Fruit fly (Drosophila melanogaster) whole organism, embryonic: ENCODE data around the gene lwr.

Experiments
- Bgb ChIP-seq: fragments of 200-800 bp; sonication (Bioruptor generic); IDR thresholded peaks from 2 replicates; pipeline ENCODE4 v1.3.6; 2022; ENCODE audit warnings: missing biosample characterization, missing genetic modification characterization; ENCODE audit not compliant: partially characterized antibody
- Bteb2 ChIP-seq: fragments of 200-800 bp; sonication (Bioruptor generic); optimal IDR thresholded peaks from 2 replicates; lab custom pipeline; 2016; ENCODE audit warnings: missing biosample characterization, missing genetic modification characterization
- CG10366 ChIP-seq: fragments of 200-800 bp; sonication (Bioruptor generic); IDR thresholded peaks from 2 replicates; pipeline ENCODE4 v1.3.6; 2022; ENCODE audit warnings: missing biosample characterization, missing genetic modification characterization
- CG12391 ChIP-seq: fragments of 200-800 bp; sonication (Bioruptor generic); optimal IDR thresholded peaks from 3 replicates; lab custom pipeline; 2018; ENCODE audit warnings: missing biosample characterization, mild to moderate bottlenecking, missing genetic modification characterization, moderate library complexity
- CG12744 ChIP-seq: fragments of 200-800 bp; sonication (Bioruptor generic); optimal IDR thresholded peaks from 2 replicates; lab custom pipeline; 2016; ENCODE audit warnings: missing biosample characterization, missing genetic modification characterization
- CG13424 ChIP-seq: fragments of 200-800 bp; sonication (Bioruptor generic); optimal IDR thresholded peaks from 2 replicates; lab custom pipeline; 2019; ENCODE audit warnings: missing biosample characterization, mild to moderate bottlenecking, missing genetic modification characterization, moderate library complexity
- CG13624 ChIP-seq: fragments of 200-800 bp; sonication (Bioruptor generic); optimal IDR thresholded peaks from 2 replicates; lab custom pipeline; 2016; ENCODE audit warnings: missing biosample characterization, missing genetic modification characterization
- CG14441 ChIP-seq: fragments of 200-800 bp; sonication (Bioruptor generic); IDR thresholded peaks from 2 replicates; pipeline ENCODE4 v1.3.6; 2022; ENCODE audit warnings: missing biosample characterization, missing genetic modification characterization
- CG15696 ChIP-seq: fragments of 200-800 bp; sonication (Bioruptor generic); optimal IDR thresholded peaks from 2 replicates; lab custom pipeline; 2019; ENCODE audit warnings: missing biosample characterization, mild to moderate bottlenecking, missing genetic modification characterization, moderate library complexity
- CG18011 ChIP-seq: fragments of 200-800 bp; sonication (Bioruptor generic); optimal IDR thresholded peaks from 2 replicates; lab custom pipeline; 2017; ENCODE audit warnings: missing biosample characterization, missing genetic modification characterization, mild to moderate bottlenecking, moderate library complexity, missing genotype
- CG18599 ChIP-seq: fragments of 200-800 bp; sonication (Bioruptor generic); optimal IDR thresholded peaks from 3 replicates; lab custom pipeline; 2017; ENCODE audit warnings: missing biosample characterization, missing genetic modification characterization, mild to moderate bottlenecking, moderate library complexity, missing genetic modification reagents
- CG31388 ChIP-seq: fragments of 200-800 bp; sonication (Bioruptor generic); optimal IDR thresholded peaks from 2 replicates; lab custom pipeline; 2016; ENCODE audit warnings: missing biosample characterization, missing genetic modification characterization
- CG5180 ChIP-seq: fragments of 200-800 bp; sonication (Bioruptor generic); optimal IDR thresholded peaks from 3 replicates; lab custom pipeline; 2017; ENCODE audit warnings: missing biosample characterization, missing genetic modification characterization, mild to moderate bottlenecking, moderate library complexity, missing genetic modification reagents
- CG7556 ChIP-seq: fragments of 200-800 bp; sonication (Bioruptor generic); optimal IDR thresholded peaks from 2 replicates; lab custom pipeline; 2017; ENCODE audit warnings: missing biosample characterization, mild to moderate bottlenecking, missing genetic modification characterization
- CG7786 ChIP-seq: fragments of 200-800 bp; sonication (Bioruptor generic); optimal IDR thresholded peaks from 2 replicates; lab custom pipeline; 2016; ENCODE audit warnings: missing biosample characterization, missing genetic modification characterization
- CG8089 ChIP-seq: fragments of 200-800 bp; sonication (Bioruptor generic); optimal IDR thresholded peaks from 3 replicates; lab custom pipeline; 2016; ENCODE audit warnings: missing biosample characterization, missing genetic modification characterization
- CG8765 ChIP-seq: fragments of 200-800 bp; sonication (Bioruptor generic); IDR thresholded peaks from 2 replicates; pipeline ENCODE4 v1.3.6; 2022; ENCODE audit warnings: missing biosample characterization, missing genetic modification characterization
- D ChIP-seq, 2 experiments: fragments of 200-800 bp in 1 of 2; fragments of >200 bp in 1 of 2; sonication (Bioruptor generic) in 1 of 2; optimal IDR thresholded peaks; 2 replicates in 1 of 2; 3 replicates in 1 of 2; lab custom pipeline; 2017; ENCODE audit warnings: mild to moderate bottlenecking in 1 of 2, missing biosample characterization in 1 of 2, missing genetic modification characterization in 1 of 2, missing genetic modification reagents in 1 of 2
- Dll ChIP-seq: fragments of 200-800 bp; sonication (Bioruptor generic); IDR thresholded peaks from 4 replicates; pipeline ENCODE4 v1.3.6; 2022; ENCODE audit warnings: missing biosample characterization, missing genetic modification characterization; ENCODE audit not compliant: partially characterized antibody
- Fer2 ChIP-seq: fragments of 200-800 bp; sonication (Bioruptor generic); optimal IDR thresholded peaks from 2 replicates; lab custom pipeline; 2018; ENCODE audit warnings: missing biosample characterization, mild to moderate bottlenecking, missing genetic modification characterization, moderate library complexity
- GATAe ChIP-seq: fragments of 200-800 bp; sonication (Bioruptor generic); conservative IDR thresholded peaks from 2 replicates; pipeline ENCODE4 v1.3.6; 2022; ENCODE audit warnings: missing biosample characterization, missing genetic modification characterization
- HLH4C ChIP-seq: fragments of 200-800 bp; sonication (Bioruptor generic); IDR thresholded peaks from 3 replicates; pipeline ENCODE4 v1.3.6; 2022; ENCODE audit warnings: missing biosample characterization, missing genetic modification characterization; ENCODE audit not compliant: partially characterized antibody
- Hr78 ChIP-seq, 2 experiments: fragments of 200-800 bp in 1 of 2; fragments of >200 bp in 1 of 2; sonication (Bioruptor generic) in 1 of 2; optimal IDR thresholded peaks; 2 replicates each; lab custom pipeline; 2017 to 2019; ENCODE audit warnings: missing biosample characterization in 2 of 2, missing genetic modification characterization in 2 of 2, mild to moderate bottlenecking in 1 of 2, moderate library complexity in 1 of 2
- Hsf ChIP-seq: fragments of 200-800 bp; sonication (Bioruptor generic); optimal IDR thresholded peaks from 3 replicates; lab custom pipeline; 2016; ENCODE audit warnings: missing biosample characterization, missing genetic modification characterization
- MBD-R2 ChIP-seq: fragments of 200-800 bp; sonication (Bioruptor generic); IDR thresholded peaks from 2 replicates; pipeline ENCODE4 v1.3.6; 2022; ENCODE audit warnings: missing biosample characterization, missing genetic modification characterization
- Max ChIP-seq: fragments of 200-800 bp; sonication (Bioruptor generic); optimal IDR thresholded peaks from 2 replicates; lab custom pipeline; 2016; ENCODE audit warnings: missing biosample characterization, mild to moderate bottlenecking, missing genetic modification characterization
- Med ChIP-seq: fragments of 200-800 bp; sonication (Bioruptor generic); peaks from one replicate; lab custom pipeline; 2016; ENCODE audit warnings: missing biosample characterization, missing genetic modification characterization, mild to moderate bottlenecking, inconsistent platforms, moderate library complexity
- Nf-YA ChIP-seq: fragments of 200-800 bp; sonication (Bioruptor generic); IDR thresholded peaks from 2 replicates; pipeline ENCODE4 v1.3.6; 2022; ENCODE audit warnings: missing biosample characterization, missing genetic modification characterization
- Six4 ChIP-seq: fragments of 200-800 bp; sonication (Bioruptor generic); optimal IDR thresholded peaks from 2 replicates; lab custom pipeline; 2016; ENCODE audit warnings: missing biosample characterization, missing genetic modification characterization
- Spps ChIP-seq: fragments of 200-800 bp; sonication (Bioruptor generic); optimal IDR thresholded peaks from 2 replicates; lab custom pipeline; 2018; ENCODE audit warnings: missing biosample characterization, mild to moderate bottlenecking, missing genetic modification characterization
- Usf ChIP-seq: fragments of 200-800 bp; sonication (Bioruptor generic); optimal IDR thresholded peaks from 2 replicates; lab custom pipeline; 2017; ENCODE audit warnings: missing genotype, missing biosample characterization, missing genetic modification characterization
- YL-1 ChIP-seq: fragments of 200-800 bp; sonication (Bioruptor generic); optimal IDR thresholded peaks from 3 replicates; lab custom pipeline; 2017; ENCODE audit warnings: missing biosample characterization, mild to moderate bottlenecking, missing genetic modification characterization
- ato ChIP-seq: fragments of 200-800 bp; sonication (Bioruptor generic); IDR thresholded peaks from 2 replicates; pipeline ENCODE4 v1.3.6; 2022; ENCODE audit warnings: missing biosample characterization, missing genetic modification characterization; ENCODE audit not compliant: partially characterized antibody
- bbx ChIP-seq: fragments of 200-800 bp; sonication (Bioruptor generic); IDR thresholded peaks from 2 replicates; pipeline ENCODE4 v1.3.6; 2022; ENCODE audit warnings: missing biosample characterization, missing genetic modification characterization; ENCODE audit not compliant: partially characterized antibody
- btn ChIP-seq: fragments of 200-800 bp; sonication (Bioruptor generic); optimal IDR thresholded peaks from 2 replicates; lab custom pipeline; 2016; ENCODE audit warnings: missing biosample characterization, missing genetic modification characterization
- cato ChIP-seq: fragments of 200-800 bp; sonication (Bioruptor generic); optimal IDR thresholded peaks from 2 replicates; lab custom pipeline; 2016; ENCODE audit warnings: missing biosample characterization, missing genetic modification characterization, borderline replicate concordance
- ftz-f1 ChIP-seq: fragments of 200-800 bp; sonication (Bioruptor generic); optimal IDR thresholded peaks from 2 replicates; lab custom pipeline; 2016; ENCODE audit warnings: missing biosample characterization, missing genetic modification characterization
- hb ChIP-seq: fragments of 200-800 bp; sonication (Bioruptor generic); IDR thresholded peaks from 3 replicates; pipeline ENCODE4 v1.3.6; 2022; ENCODE audit warnings: missing biosample characterization, missing genetic modification characterization; ENCODE audit not compliant: partially characterized antibody
- hkb ChIP-seq, 2 experiments: fragments of 200-800 bp in 1 of 2; fragments of >200 bp in 1 of 2; sonication (Bioruptor generic) in 1 of 2; IDR thresholded peaks in 1 of 2; optimal IDR thresholded peaks in 1 of 2; 2 replicates each; pipeline versions ENCODE4 v1.3.6 to Lab custom; 2017 to 2022; ENCODE audit warnings: missing biosample characterization in 1 of 2, missing genetic modification characterization in 1 of 2
- jing ChIP-seq: fragments of 200-800 bp; sonication (Bioruptor generic); optimal IDR thresholded peaks from 2 replicates; lab custom pipeline; 2018; ENCODE audit warnings: missing biosample characterization, mild to moderate bottlenecking, missing genetic modification characterization
- kay ChIP-seq: fragments of 200-800 bp; sonication (Bioruptor generic); optimal IDR thresholded peaks from 2 replicates; lab custom pipeline; 2016; ENCODE audit warnings: missing biosample characterization, missing genetic modification characterization
- lbe ChIP-seq: fragments of 200-800 bp; sonication (Bioruptor generic); optimal IDR thresholded peaks from 2 replicates; lab custom pipeline; 2016; ENCODE audit warnings: missing biosample characterization, mild to moderate bottlenecking, missing genetic modification characterization
- mirr ChIP-seq: fragments of 200-800 bp; sonication (Bioruptor generic); optimal IDR thresholded peaks from 3 replicates; lab custom pipeline; 2018; ENCODE audit warnings: missing biosample characterization, mild to moderate bottlenecking, missing genetic modification characterization
- nerfin-1 ChIP-seq: fragments of 200-800 bp; sonication (Bioruptor generic); optimal IDR thresholded peaks from 3 replicates; lab custom pipeline; 2019; ENCODE audit warnings: missing biosample characterization, mild to moderate bottlenecking, missing genetic modification characterization, moderate library complexity
- salm ChIP-seq: fragments of 200-800 bp; sonication (Bioruptor generic); optimal IDR thresholded peaks from 2 replicates; lab custom pipeline; 2018; ENCODE audit warnings: missing biosample characterization, mild to moderate bottlenecking, missing genetic modification characterization
- slou ChIP-seq: fragments of 200-800 bp; sonication (Bioruptor generic); optimal IDR thresholded peaks from 3 replicates; lab custom pipeline; 2016; ENCODE audit warnings: missing biosample characterization, missing genetic modification characterization
- slp2 ChIP-seq: fragments of 200-800 bp; sonication (Bioruptor generic); optimal IDR thresholded peaks from 2 replicates; lab custom pipeline; 2016; ENCODE audit warnings: missing biosample characterization, missing genetic modification characterization
- trem ChIP-seq: fragments of 200-800 bp; optimal IDR thresholded peaks from 3 replicates; lab custom pipeline; 2019; ENCODE audit warnings: missing biosample characterization, mild to moderate bottlenecking, missing genetic modification characterization, moderate library complexity
- yki ChIP-seq: fragments of >200 bp; optimal IDR thresholded peaks from 3 replicates; lab custom pipeline; 2018

lwr gene

dm6 chr2L:568030-568429 lies 25.6 kb upstream of the lwr start, which contains the start of the genes Nle and Sf3b1 (continued):
- no peak for TF ChIP-seq Nf-YA (GFP tag; lab: Robert Waterston, UW)
- peak; percentile 91 for TF ChIP-seq trem
- no peak for TF ChIP-seq Usf (GFP tag; lab: Kevin White, UChicago)
- TF ChIP-seq CG12744 (GFP tag; lab: Kevin White, UChicago) = peak; percentile 27
- TF ChIP-seq CG5180 (GFP tag; lab: Kevin White, UChicago) = peak; percentile 99
- TF ChIP-seq GATAe (GFP tag; lab: Robert Waterston, UW) = no peak
- no peak for TF ChIP-seq salm (tag; lab: Kevin White, UChicago)
- TF ChIP-seq cato (GFP tag; lab: Kevin White, UChicago) = peak; percentile 21
- TF ChIP-seq hb (GFP tag; lab: Robert Waterston, UW) = peak; percentile 89
- TF ChIP-seq ftz-f1 (GFP tag; lab: Kevin White, UChicago) = peak; percentile 20
- peak; percentile 90 for TF ChIP-seq YL-1 (GFP tag; lab: Kevin White, UChicago)
- TF ChIP-seq HLH4C (GFP tag; lab: Robert Waterston, UW) = peak; percentile 88
- peak; percentile 71 for TF ChIP-seq nerfin-1 (tag; lab: Kevin White, UChicago)
- TF ChIP-seq slp2 (GFP tag; lab: Kevin White, UChicago) = peak; percentile 37
- peak; percentile 77 for TF ChIP-seq CG12391 (tag; lab: Kevin White, UChicago)
- peak; percentile 35 for TF ChIP-seq CG13624
- TF ChIP-seq MBD-R2 = peak; percentile 81
- TF ChIP-seq Dll (GFP tag; lab: Robert Waterston, UW) = peak; percentile 98
- no peak for TF ChIP-seq kay (GFP tag; lab: Kevin White, UChicago)
- no peak for TF ChIP-seq Hr78 (GFP tag; optimal IDR thresholded peaks at IDR 0.05; lab: Kevin White, UChicago)
- TF ChIP-seq CG8089 (GFP tag; lab: Kevin White, UChicago) = peak; percentile 5
- no peak for TF ChIP-seq yki (lab: Kevin White, UChicago)
- TF ChIP-seq CG13424 = peak; percentile 68
- TF ChIP-seq Hsf (GFP tag; lab: Kevin White, UChicago) = peak; percentile 73
- peak; percentile 84 for TF ChIP-seq bbx (GFP tag; lab: Robert Waterston, UW)
- peak; percentile 36 for TF ChIP-seq CG7786 (GFP tag; lab: Kevin White, UChicago)
- TF ChIP-seq CG18599 (GFP tag; lab: Kevin White, UChicago) = peak; percentile 9
- peak; percentile 53 for TF ChIP-seq Fer2 (tag; lab: Kevin White, UChicago)
- no peak for TF ChIP-seq slou (GFP tag; lab: Kevin White, UChicago)
- peak; percentile 53 for TF ChIP-seq CG18011
- peak; percentile 89 for TF ChIP-seq Bgb (GFP tag; lab: Robert Waterston, UW)
- TF ChIP-seq lbe = no peak
- TF ChIP-seq ato (GFP tag; lab: Robert Waterston, UW) = peak; percentile 70
- TF ChIP-seq CG7556 (GFP tag; lab: Kevin White, UChicago) = no peak
- no peak for TF ChIP-seq CG31388 (GFP tag; lab: Kevin White, UChicago)
- TF ChIP-seq CG15696 = peak; percentile 67
- TF ChIP-seq btn (GFP tag; lab: Kevin White, UChicago) = no peak
- peak; percentile 31 for TF ChIP-seq Spps (tag; lab: Kevin White, UChicago)
- no peak for TF ChIP-seq CG8765 (GFP tag; lab: Robert Waterston, UW)
- TF ChIP-seq D (optimal IDR thresholded peaks at IDR 0.05; lab: Kevin White, UChicago) = no peak
- TF ChIP-seq D (GFP tag; optimal IDR thresholded peaks at IDR 0.05; lab: Kevin White, UChicago) = no peak
- peak; percentile 8; the same call in 1 of the 2 replicates for TF ChIP-seq CG10366 (GFP tag; lab: Robert Waterston, UW)
- TF ChIP-seq Six4 (GFP tag; lab: Kevin White, UChicago) = peak; percentile 42
- TF ChIP-seq hkb (optimal IDR thresholded peaks at IDR 0.05; lab: Kevin White, UChicago) = peak; percentile 54
- TF ChIP-seq hkb (GFP tag; IDR thresholded peaks at IDR 0.05; lab: Robert Waterston, UW) = no peak
- TF ChIP-seq jing = no peak
- TF ChIP-seq Max (GFP tag; lab: Kevin White, UChicago) = peak; percentile 89
- peak; percentile 0 for TF ChIP-seq Bteb2 (GFP tag; lab: Kevin White, UChicago)
- TF ChIP-seq CG14441 (GFP tag; lab: Robert Waterston, UW) = 0 out of 2 replicates have a peak, but pooled peaks have one; percentile 33
- TF ChIP-seq mirr (GFP tag; lab: Kevin White, UChicago) = peak; percentile 45
- TF ChIP-seq Med = peak; percentile 89
